Fruit fly (Drosophila melanogaster) whole organism, adult: ENCODE measurements around the gene CG31549.

Experiments
- CG14711 ChIP-seq: fragments of 200-800 bp; sonication (Bioruptor generic); optimal IDR thresholded peaks from 2 replicates; lab custom pipeline; 2018; ENCODE audit warnings: missing biosample characterization, mild to moderate bottlenecking, missing genetic modification characterization, moderate library complexity
- CG33017 ChIP-seq: fragments of 200-800 bp; sonication (Bioruptor generic); optimal IDR thresholded peaks from 2 replicates; lab custom pipeline; 2018; ENCODE audit warnings: missing biosample characterization, mild to moderate bottlenecking, missing genetic modification characterization, moderate library complexity
- CG7045 ChIP-seq: fragments of 200-800 bp; sonication (Bioruptor generic); optimal IDR thresholded peaks from 2 replicates; lab custom pipeline; 2017; ENCODE audit warnings: missing biosample characterization, mild to moderate bottlenecking, missing genetic modification characterization
- Hr96 ChIP-seq: fragments of 200-800 bp; sonication (Bioruptor generic); optimal IDR thresholded peaks from 2 replicates; lab custom pipeline; 2016; ENCODE audit warnings: missing biosample characterization, missing genetic modification characterization
- bab1 ChIP-seq: fragments of 200-800 bp; sonication (Bioruptor generic); optimal IDR thresholded peaks from 3 replicates; lab custom pipeline; 2019; ENCODE audit warnings: missing biosample characterization, mild to moderate bottlenecking, missing genetic modification characterization, moderate library complexity
- cic ChIP-seq: fragments of 200-800 bp; sonication (Bioruptor generic); optimal IDR thresholded peaks from 2 replicates; lab custom pipeline; 2017; ENCODE audit warnings: missing biosample characterization, mild to moderate bottlenecking, missing genetic modification characterization, moderate library complexity
- ovo ChIP-seq: fragments of 200-800 bp; sonication (Bioruptor generic); optimal IDR thresholded peaks from 2 replicates; lab custom pipeline; 2016; ENCODE audit warnings: missing biosample characterization, missing genetic modification characterization
- tj ChIP-seq: fragments of 200-800 bp; sonication (Bioruptor generic); optimal IDR thresholded peaks from 3 replicates; lab custom pipeline; 2017; ENCODE audit warnings: missing biosample characterization, mild to moderate bottlenecking, missing genetic modification characterization, moderate library complexity

DNA sequence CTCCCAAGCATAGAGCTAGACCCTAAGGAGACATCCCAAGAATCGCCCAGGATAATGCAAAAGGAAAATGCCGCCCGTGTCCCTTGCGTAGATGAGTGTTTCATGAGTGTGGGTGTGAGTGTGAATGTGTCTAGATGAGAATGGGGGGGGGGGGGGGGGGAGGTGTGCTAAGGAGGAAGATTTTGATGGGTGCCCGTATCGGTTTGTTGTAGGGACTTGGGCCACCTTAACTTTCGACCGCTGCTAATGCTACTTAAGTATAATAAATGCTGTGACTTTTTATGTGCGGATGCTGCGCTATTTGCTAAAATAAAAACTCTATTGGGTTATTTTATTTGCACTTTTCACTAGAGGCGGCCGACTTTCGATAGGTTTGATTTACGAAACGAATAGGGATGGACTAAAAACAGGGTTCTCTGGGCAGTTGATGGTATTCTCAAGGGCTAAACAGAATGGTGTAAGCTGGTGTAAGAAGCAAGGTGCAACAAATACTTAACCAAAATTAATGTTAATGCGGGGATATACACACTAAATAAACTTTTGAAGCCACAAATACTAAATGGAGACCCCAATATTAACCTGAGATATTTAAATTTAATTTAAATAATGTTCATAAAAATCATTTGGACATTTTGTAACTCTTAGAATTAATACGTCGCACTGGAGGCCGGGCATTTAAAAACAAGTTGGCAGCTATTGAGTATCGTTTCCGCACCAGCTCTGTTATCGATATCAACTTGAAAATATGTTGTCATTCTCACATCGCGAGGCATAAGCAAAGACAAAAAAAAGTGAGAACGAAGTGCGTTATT lies 37.1 kb downstream of the CG31549 start, which contains the start of the genes Xe7 and Atg17:
- TF ChIP-seq CG7045 (GFP tag; lab: Kevin White, UChicago) (peak; percentile 92), CG14711 (tag; lab: Kevin White, UChicago) (peak; percentile 90), Hr96 (GFP tag; lab: Kevin White, UChicago) (peak; percentile 94), bab1 (GFP tag; lab: Kevin White, UChicago) (peak; percentile 84), CG33017 (peak; percentile 89), ovo (GFP tag; lab: Kevin White, UChicago) (peak; percentile 91), tj (peak; percentile 59), cic (GFP tag; lab: Kevin White, UChicago) (peak; percentile 29)
